Fruit fly (Drosophila melanogaster) whole organism, pupa: Measurements from ENCODE around the gene CG14634.
A peak's percentile ranks its signal among the peaks of the same experiment; 100 is the strongest.

Source experiments
- CG15710 ChIP-seq: fragments of 200-800 bp; sonication (Bioruptor generic); optimal IDR thresholded peaks from 2 replicates; lab custom pipeline; 2018; ENCODE audit warnings: missing biosample characterization, mild to moderate bottlenecking, missing genetic modification characterization, moderate library complexity
- CG8159 ChIP-seq: fragments of 200-800 bp; sonication (Bioruptor generic); optimal IDR thresholded peaks from 3 replicates; lab custom pipeline; 2018; ENCODE audit warnings: missing biosample characterization, mild to moderate bottlenecking, missing genetic modification characterization, moderate library complexity
- CG8301 ChIP-seq: fragments of 200-800 bp; sonication (Bioruptor generic); optimal IDR thresholded peaks from 2 replicates; lab custom pipeline; 2018; ENCODE audit warnings: missing biosample characterization, mild to moderate bottlenecking, missing genetic modification characterization
- D1 ChIP-seq: fragments of 200-800 bp; sonication (Bioruptor generic); optimal IDR thresholded peaks from 2 replicates; lab custom pipeline; 2018; ENCODE audit warnings: missing biosample characterization, mild to moderate bottlenecking, missing genetic modification characterization, moderate library complexity
- EcR ChIP-seq: fragments of 200-800 bp; sonication (Bioruptor generic); optimal IDR thresholded peaks from 3 replicates; lab custom pipeline; 2019; ENCODE audit warnings: missing biosample characterization, missing genetic modification characterization, mild to moderate bottlenecking, moderate library complexity, missing genetic modification reagents
- Pif1B ChIP-seq: fragments of 200-800 bp; sonication (Bioruptor generic); optimal IDR thresholded peaks from 3 replicates; lab custom pipeline; 2016; ENCODE audit warnings: missing biosample characterization, missing genetic modification characterization
- Snoo ChIP-seq: fragments of 200-800 bp; sonication (Bioruptor generic); optimal IDR thresholded peaks from 3 replicates; lab custom pipeline; 2017; ENCODE audit warnings: missing biosample characterization, mild to moderate bottlenecking, missing genetic modification characterization, inconsistent platforms

DNA sequence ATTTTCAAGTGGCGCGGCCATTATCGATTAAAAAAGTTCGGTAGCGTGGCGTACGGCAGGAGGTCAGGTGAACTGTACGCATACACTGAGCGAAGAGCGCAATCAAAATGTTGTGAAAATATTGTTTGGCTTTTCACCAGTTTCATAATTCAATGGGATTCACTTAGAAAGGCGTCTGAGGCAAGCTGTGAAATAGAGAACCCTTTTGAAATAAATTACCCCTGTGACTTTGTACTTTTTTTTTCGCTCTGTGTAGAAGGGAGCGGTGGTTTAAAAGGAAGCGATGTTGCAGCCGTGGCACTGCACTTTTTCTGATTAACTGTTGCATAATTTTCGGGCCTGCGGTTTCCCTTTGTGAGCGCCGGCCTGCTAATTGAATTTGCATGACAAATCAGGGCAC lies 11.3 kb downstream of the CG14634 start:
- TF ChIP-seq CG8301 (tag; lab: Kevin White, UChicago) (no peak), CG8159 (peak; percentile 42), CG15710 (tag; lab: Kevin White, UChicago) (peak; percentile 27), EcR (GFP tag; lab: Kevin White, UChicago) (no peak), Pif1B (no peak), D1 (tag; lab: Kevin White, UChicago) (no peak), Snoo (tag; lab: Kevin White, UChicago) (no peak)
